Fruit fly (Drosophila melanogaster) whole organism, embryonic: ENCODE results near the gene CG13876.

Experiments
- Atf6 ChIP-seq: fragments of 200-800 bp; sonication (Bioruptor generic); IDR thresholded peaks from 2 replicates; pipeline ENCODE4 v1.3.6; 2022; ENCODE audit warnings: missing biosample characterization, missing genetic modification characterization
- Bdp1 ChIP-seq: fragments of 200-800 bp; sonication (Bioruptor generic); optimal IDR thresholded peaks from 3 replicates; lab custom pipeline; 2016; ENCODE audit warnings: missing biosample characterization, missing genetic modification characterization
- Bgb ChIP-seq: fragments of 200-800 bp; sonication (Bioruptor generic); IDR thresholded peaks from 2 replicates; pipeline ENCODE4 v1.3.6; 2022; ENCODE audit warnings: missing biosample characterization, missing genetic modification characterization; ENCODE audit not compliant: partially characterized antibody
- CG1024 ChIP-seq: fragments of 200-800 bp; sonication (Bioruptor generic); IDR thresholded peaks from 2 replicates; pipeline ENCODE4 v1.3.6; 2022; ENCODE audit warnings: missing biosample characterization, missing genetic modification characterization
- CG7786 ChIP-seq: fragments of 200-800 bp; sonication (Bioruptor generic); optimal IDR thresholded peaks from 2 replicates; lab custom pipeline; 2016; ENCODE audit warnings: missing biosample characterization, missing genetic modification characterization
- h ChIP-seq: fragments of >200 bp; optimal IDR thresholded peaks from 2 replicates; lab custom pipeline; 2017
- jigr1 ChIP-seq: fragments of 200-800 bp; sonication (Bioruptor generic); IDR thresholded peaks from 3 replicates; pipeline ENCODE4 v1.3.6; 2022; ENCODE audit warnings: missing biosample characterization, missing genetic modification characterization
- sna ChIP-seq: fragments of 200-800 bp; sonication (Bioruptor generic); IDR thresholded peaks from 2 replicates; pipeline ENCODE4 v1.3.6; 2022; ENCODE audit warnings: missing biosample characterization, missing genetic modification characterization; ENCODE audit not compliant: partially characterized antibody
- so ChIP-seq: fragments of 200-800 bp; sonication (Bioruptor generic); IDR thresholded peaks from 3 replicates; pipeline ENCODE4 v1.3.6; 2022; ENCODE audit warnings: missing biosample characterization, missing genetic modification characterization

- no peak for TF ChIP-seq jigr1 (GFP tag; lab: Robert Waterston, UW)
- no peak for TF ChIP-seq h (lab: Kevin White, UChicago)
- TF ChIP-seq Bdp1 (GFP tag; lab: Kevin White, UChicago) = no peak
- TF ChIP-seq Bgb = no peak
- no peak for TF ChIP-seq so (GFP tag; lab: Robert Waterston, UW)
- no peak for TF ChIP-seq CG1024 (GFP tag; lab: Robert Waterston, UW)
- no peak for TF ChIP-seq sna (GFP tag; lab: Robert Waterston, UW)
- no peak for TF ChIP-seq CG7786 (GFP tag; lab: Kevin White, UChicago)
- no peak for TF ChIP-seq Atf6 (GFP tag; lab: Robert Waterston, UW)
Observed at dm6 chr3L:161833-162587, 43.9 kb upstream of the CG13876 start.
